Worm (Caenorhabditis elegans) whole organism, L3 larva: ENCODE data around the gene lhpp-1.

Source experiments
- R02D3.7 ChIP-seq: fragments of 150-350 bp; optimal IDR thresholded peaks from 2 replicates; lab custom pipeline; 2014; ENCODE audit warnings: missing biosample characterization, missing genetic modification characterization
- ZK546.5 ChIP-seq: sonication (generic microtip); optimal IDR thresholded peaks from 2 replicates; lab custom pipeline; 2017; ENCODE audit warnings: missing biosample characterization, missing genetic modification characterization
- aly-2 ChIP-seq: fragments of 150-350 bp; optimal IDR thresholded peaks from 2 replicates; lab custom pipeline; 2014; ENCODE audit warnings: missing biosample characterization, missing genetic modification characterization
- ama-1 ChIP-seq: fragments of 150-350 bp; optimal IDR thresholded peaks from 2 replicates; lab custom pipeline; 2018
- ceh-16 ChIP-seq: sonication (generic microtip); optimal IDR thresholded peaks from 2 replicates; lab custom pipeline; 2017; ENCODE audit warnings: missing biosample characterization, missing genetic modification characterization
- ceh-28 ChIP-seq: fragments of 150-350 bp; optimal IDR thresholded peaks from 2 replicates; lab custom pipeline; 2014; ENCODE audit warnings: missing biosample characterization, missing genetic modification reagents, missing genetic modification characterization
- ceh-82 ChIP-seq: fragments of 150-350 bp; optimal IDR thresholded peaks from 2 replicates; lab custom pipeline; 2014; ENCODE audit warnings: missing biosample characterization, missing genetic modification characterization
- ceh-9 ChIP-seq: sonication (generic microtip); optimal IDR thresholded peaks from 2 replicates; lab custom pipeline; 2018; ENCODE audit warnings: missing biosample characterization, missing genetic modification characterization
- daf-12 ChIP-seq: fragments of 150-350 bp; optimal IDR thresholded peaks from 2 replicates; lab custom pipeline; 2014; ENCODE audit warnings: missing biosample characterization, missing genetic modification reagents, missing genetic modification characterization
- egl-27 ChIP-seq: sonication (generic microtip); optimal IDR thresholded peaks from 4 replicates; lab custom pipeline; 2017; ENCODE audit warnings: missing biosample characterization, missing genetic modification reagents, missing genetic modification characterization
- egl-5 ChIP-seq: fragments of 150-350 bp; optimal IDR thresholded peaks from 2 replicates; lab custom pipeline; 2017; ENCODE audit warnings: missing biosample characterization, missing genetic modification reagents, missing genetic modification characterization, inconsistent platforms
- elt-2 ChIP-seq: sonication (generic microtip); optimal IDR thresholded peaks from 2 replicates; lab custom pipeline; 2016; ENCODE audit warnings: missing genetic modification reagents, mild to moderate bottlenecking, missing genetic modification characterization, missing compliant biosample characterization
- elt-3 ChIP-seq, 3 experiments: fragments of 150-350 bp in 1 of 3; sonication (generic microtip) in 2 of 3; optimal IDR thresholded peaks; 2 replicates in 2 of 3; 4 replicates in 1 of 3; lab custom pipeline; 2014 to 2017; ENCODE audit warnings: missing biosample characterization in 3 of 3, missing genetic modification characterization in 3 of 3
- eor-1 ChIP-seq, 2 experiments: fragments of 150-350 bp; optimal IDR thresholded peaks; 2 replicates each; lab custom pipeline; 2014 to 2018; ENCODE audit warnings: missing biosample characterization in 2 of 2, missing genetic modification characterization in 2 of 2
- fkh-10 ChIP-seq: sonication (generic microtip); optimal IDR thresholded peaks from 2 replicates; lab custom pipeline; 2017; ENCODE audit warnings: missing biosample characterization, missing genetic modification reagents, missing genetic modification characterization
- fkh-2 ChIP-seq: fragments of 150-350 bp; optimal IDR thresholded peaks from 2 replicates; lab custom pipeline; 2014; ENCODE audit warnings: missing biosample characterization, missing genetic modification reagents, missing genetic modification characterization
- jun-1 ChIP-seq: fragments of 150-350 bp; optimal IDR thresholded peaks from 2 replicates; lab custom pipeline; 2014; ENCODE audit warnings: missing biosample characterization, missing genetic modification reagents, missing genetic modification characterization
- lsy-12 ChIP-seq: sonication (generic microtip); optimal IDR thresholded peaks from 2 replicates; lab custom pipeline; 2016; ENCODE audit warnings: mild to moderate bottlenecking, missing genetic modification characterization, missing compliant biosample characterization
- mml-1 ChIP-seq: fragments of 150-350 bp; sonication (generic microtip); optimal IDR thresholded peaks from 3 replicates; lab custom pipeline; 2014; ENCODE audit warnings: missing biosample characterization, missing genetic modification characterization
- nhr-11 ChIP-seq: fragments of 150-350 bp; optimal IDR thresholded peaks from 2 replicates; lab custom pipeline; 2014; ENCODE audit warnings: missing biosample characterization, missing genetic modification characterization
- nhr-12 ChIP-seq: fragments of 150-350 bp; optimal IDR thresholded peaks from 2 replicates; lab custom pipeline; 2014; ENCODE audit warnings: missing biosample characterization, missing genetic modification characterization
- nhr-23 ChIP-seq: fragments of 150-350 bp; optimal IDR thresholded peaks from 2 replicates; lab custom pipeline; 2014; ENCODE audit warnings: missing biosample characterization, missing genetic modification reagents, missing genetic modification characterization
- nhr-237 ChIP-seq: fragments of 150-350 bp; optimal IDR thresholded peaks from 2 replicates; lab custom pipeline; 2014; ENCODE audit warnings: missing biosample characterization, missing genetic modification characterization
- nhr-67 ChIP-seq: fragments of 150-350 bp; optimal IDR thresholded peaks from 2 replicates; lab custom pipeline; 2014; ENCODE audit warnings: missing biosample characterization, missing genetic modification characterization
- nhr-77 ChIP-seq: fragments of 150-350 bp; optimal IDR thresholded peaks from 2 replicates; lab custom pipeline; 2014; ENCODE audit warnings: missing biosample characterization, missing genetic modification characterization
- pha-4 ChIP-seq: fragments of 150-350 bp; optimal IDR thresholded peaks from 2 replicates; lab custom pipeline; 2014; ENCODE audit warnings: missing biosample characterization, missing genetic modification reagents, missing genetic modification characterization
- pqm-1 ChIP-seq: fragments of 150-350 bp; optimal IDR thresholded peaks from 2 replicates; lab custom pipeline; 2017; ENCODE audit warnings: missing biosample characterization, missing genetic modification characterization, inconsistent platforms
- sea-2 ChIP-seq: fragments of 150-350 bp; sonication (generic microtip); optimal IDR thresholded peaks from 4 replicates; lab custom pipeline; 2014; ENCODE audit warnings: missing biosample characterization, missing genetic modification reagents, missing genetic modification characterization
- skn-1 ChIP-seq: fragments of 150-350 bp; optimal IDR thresholded peaks from 2 replicates; lab custom pipeline; 2014; ENCODE audit warnings: missing biosample characterization, missing genetic modification characterization
- tbx-2 ChIP-seq: sonication (generic microtip); optimal IDR thresholded peaks from 2 replicates; lab custom pipeline; 2016; ENCODE audit warnings: mild to moderate bottlenecking, missing genetic modification characterization, missing compliant biosample characterization
- unc-39 ChIP-seq: sonication (generic microtip); optimal IDR thresholded peaks from 4 replicates; lab custom pipeline; 2017; ENCODE audit warnings: missing biosample characterization, missing genetic modification characterization
- zag-1 ChIP-seq: fragments of 150-350 bp; optimal IDR thresholded peaks from 2 replicates; lab custom pipeline; 2014; ENCODE audit warnings: missing biosample characterization, missing genetic modification characterization
- ztf-11 ChIP-seq: fragments of 150-350 bp; optimal IDR thresholded peaks from 2 replicates; lab custom pipeline; 2014; ENCODE audit warnings: missing biosample characterization, missing genetic modification characterization
- ztf-4 ChIP-seq: fragments of 150-350 bp; optimal IDR thresholded peaks from 2 replicates; lab custom pipeline; 2014; ENCODE audit warnings: missing biosample characterization, missing genetic modification characterization

Gene lhpp-1

ce11 chrV:12094030-12094429 lies 17.6 kb downstream of the lhpp-1 start, which contains the start of gene nhr-208:
nhr-208 (plus strand) TSS chrV:12094317.
- TF ChIP-seq pqm-1: peak; percentile 52
- TF ChIP-seq zag-1 (tag; lab: Kevin White, UChicago): no peak
- peak; percentile 16 for TF ChIP-seq elt-2

DNA sequence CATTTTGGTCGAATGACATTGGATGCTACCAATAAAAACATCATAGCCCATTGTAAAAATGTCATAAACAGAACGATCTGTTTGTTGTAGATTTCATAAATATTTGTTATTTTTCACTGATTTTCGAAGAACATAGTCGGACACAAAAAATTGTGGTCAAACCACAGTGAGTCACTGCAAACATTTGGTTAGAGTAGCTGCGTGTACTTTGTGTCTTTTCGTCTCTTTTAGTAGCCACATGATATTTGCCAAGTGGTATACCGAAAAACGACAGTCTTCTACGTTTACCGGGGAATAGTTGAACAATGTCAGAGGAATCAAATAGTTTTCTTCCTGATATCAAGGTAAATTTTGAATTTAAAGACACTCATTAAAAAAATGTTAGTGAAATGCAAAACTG lies 19.8 kb downstream of the lhpp-1 start, which contains the start of gene nhr-206:
nhr-206 (plus strand) TSS at position 248 of the 400 bp plus-strand sequence.
- peak; percentile 87 for TF ChIP-seq pha-4 (tag; lab: Kevin White, UChicago)
- TF ChIP-seq pqm-1: peak; percentile 70
- TF ChIP-seq tbx-2 (tag; lab: Kevin White, UChicago): no peak
- TF ChIP-seq nhr-12 (tag; lab: Kevin White, UChicago): no peak
- no peak for TF ChIP-seq ama-1 (lab: Kevin White, UChicago)
- peak; percentile 59 for TF ChIP-seq elt-2
- peak; percentile 53 for TF ChIP-seq jun-1 (tag; lab: Kevin White, UChicago)

DNA sequence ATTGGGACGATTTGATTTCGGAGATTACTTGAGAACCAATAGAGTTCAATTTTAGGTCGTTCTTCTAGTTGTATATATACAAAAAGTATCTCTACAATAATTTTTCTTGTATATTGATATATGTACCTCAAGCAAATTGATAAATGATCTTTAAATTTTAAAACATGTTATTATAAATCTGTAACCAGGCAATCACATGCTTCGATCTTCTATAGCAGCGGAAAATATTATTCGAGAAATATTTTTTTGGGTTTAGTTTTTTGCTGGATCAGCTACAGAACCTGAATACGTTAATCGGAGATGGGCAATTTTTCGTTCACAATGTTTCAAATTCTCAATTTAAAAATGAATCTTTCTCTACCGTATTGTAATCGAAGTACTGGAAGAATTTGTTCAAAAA lies 22.8 kb downstream of the lhpp-1 start, which contains the start of gene R07B7.12:
R07B7.12 (plus strand) TSS at position 301 of the 400 bp plus-strand sequence.
- no peak for TF ChIP-seq egl-5 (tag; lab: Kevin White, UChicago)
- TF ChIP-seq pqm-1: no peak
- no peak for TF ChIP-seq skn-1 (tag; lab: Kevin White, UChicago)
- TF ChIP-seq, all 47 proteins: peak for 0

DNA sequence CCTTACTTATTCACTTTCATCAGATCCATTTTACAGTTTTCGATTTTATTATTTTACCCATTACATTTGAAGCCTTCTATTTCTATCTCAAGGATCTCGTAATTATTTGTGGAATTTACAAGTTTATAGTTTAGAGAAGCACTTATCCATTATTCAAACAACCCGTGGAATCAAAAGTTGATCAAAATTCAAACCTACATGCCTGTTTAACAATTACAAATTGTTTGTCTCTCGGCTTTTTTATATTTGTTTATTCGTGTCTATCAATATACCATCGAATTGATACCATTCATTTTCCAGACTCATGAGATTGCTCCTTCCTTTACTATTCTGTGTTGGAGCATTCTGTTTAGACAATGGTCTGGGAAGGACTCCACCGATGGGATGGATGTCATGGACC lies 24.7 kb downstream of the lhpp-1 start, which contains the start of gene gana-1:
gana-1 (plus strand) TSS at position 301 of the 400 bp plus-strand sequence.
- TF ChIP-seq egl-5 (tag; lab: Kevin White, UChicago) (no peak), unc-39 (tag; lab: Kevin White, UChicago) (no peak), aly-2 (tag; lab: Kevin White, UChicago) (no peak), ceh-9 (no peak), elt-3 (tag; optimal IDR thresholded peaks at IDR 0.05; lab: Kevin White, UChicago) (no peak), nhr-77 (tag; lab: Kevin White, UChicago) (no peak), ama-1 (lab: Kevin White, UChicago) (no peak), nhr-67 (no peak), ceh-82 (tag; lab: Kevin White, UChicago) (no peak)

- TF ChIP-seq elt-3 (tag; optimal IDR thresholded peaks at IDR 0.05; lab: Kevin White, UChicago) (peak; percentile 54 to 91 (median 58)), pqm-1 (peak; percentile 48), nhr-11 (no peak), pha-4 (tag; lab: Kevin White, UChicago) (peak; percentile 43), sea-2 (GFP tag; lab: Kevin White, UChicago) (no peak), R02D3.7 (tag; lab: Kevin White, UChicago) (peak; percentile 25), ceh-28 (tag; lab: Kevin White, UChicago) (peak; percentile 11), elt-2 (peak; percentile 57)
- TF ChIP-seq, all 47 proteins: peak for 6
These were observed 25.6 kb downstream of the lhpp-1 start for ce11 chrV:12085867-12086634.

ce11 chrV:12084216-12084615 lies 27.4 kb downstream of the lhpp-1 start, which contains the start of gene R07B7.8:
R07B7.8 (minus strand) TSS chrV:12084316.
- TF ChIP-seq ceh-28 (tag; lab: Kevin White, UChicago) (peak; percentile 69), elt-2 (peak; percentile 36), egl-5 (tag; lab: Kevin White, UChicago) (no peak)

DNA sequence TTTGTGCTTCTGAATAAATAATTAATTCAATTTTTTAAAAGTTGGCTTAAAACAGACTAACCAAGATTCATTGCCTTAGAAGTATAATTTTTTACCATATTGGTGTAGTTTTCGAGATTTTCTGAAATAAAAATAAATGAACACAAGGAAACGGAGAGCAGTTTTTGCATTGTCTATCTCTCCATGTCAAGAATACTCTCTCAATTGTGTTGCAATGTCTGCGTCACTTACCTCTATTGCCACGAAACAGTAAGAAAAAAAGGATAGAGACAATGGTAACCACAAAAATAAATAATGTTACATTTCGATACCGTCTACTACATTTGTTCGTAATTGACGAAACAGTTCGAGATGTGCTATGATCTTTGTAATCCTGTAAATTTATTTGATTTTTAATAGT lies 28.7 kb downstream of the lhpp-1 start, which contains the start of gene R07B7.10:
R07B7.10 (plus strand) TSS at position 285 of the 400 bp plus-strand sequence.
- no peak for TF ChIP-seq eor-1 (tag; optimal IDR thresholded peaks at IDR 0.05; lab: Kevin White, UChicago)
- peak; percentile 32 for TF ChIP-seq pha-4 (tag; lab: Kevin White, UChicago)

- TF ChIP-seq nhr-237 (no peak), daf-12 (tag; lab: Kevin White, UChicago) (no peak), egl-27 (tag; lab: Kevin White, UChicago) (no peak), tbx-2 (tag; lab: Kevin White, UChicago) (no peak), lsy-12 (tag; lab: Kevin White, UChicago) (no peak), elt-2 (no peak), ceh-16 (tag; lab: Kevin White, UChicago) (no peak), ama-1 (lab: Kevin White, UChicago) (no peak), ztf-11 (tag; lab: Kevin White, UChicago) (no peak), fkh-10 (GFP tag; lab: Kevin White, UChicago) (no peak), nhr-67 (no peak), nhr-23 (tag; lab: Kevin White, UChicago) (no peak), ZK546.5 (tag; lab: Kevin White, UChicago) (no peak), egl-5 (tag; lab: Kevin White, UChicago) (no peak), pha-4 (tag; lab: Kevin White, UChicago) (no peak), ztf-4 (tag; lab: Kevin White, UChicago) (no peak), fkh-2 (tag; lab: Kevin White, UChicago) (no peak), nhr-11 (no peak), mml-1 (tag; lab: Kevin White, UChicago) (no peak), nhr-77 (tag; lab: Kevin White, UChicago) (no peak)
These were observed 31.3 kb downstream of the lhpp-1 start, which contains the start of gene R07B7.9 for ce11 chrV:12080274-12080673. R07B7.9 (minus strand) TSS chrV:12080374.
